Worm (Caenorhabditis elegans) whole organism, L4 larva: ENCODE data around the gene C18H7.6.

Experiments
- F26F4.8 ChIP-seq: fragments of 200-800 bp; sonication (Bioruptor generic); conservative IDR thresholded peaks from 2 replicates; pipeline ENCODE4 v1.3.6; 2022; ENCODE audit warnings: missing genetic modification characterization, missing compliant biosample characterization
- dmd-6 ChIP-seq: fragments of 200-800 bp; sonication (Bioruptor generic); IDR thresholded peaks from 2 replicates; pipeline ENCODE4 v1.3.6; 2022; ENCODE audit warnings: missing genetic modification reagents, missing genetic modification characterization, missing compliant biosample characterization
- fos-1 ChIP-seq: fragments of 150-350 bp; optimal IDR thresholded peaks from 2 replicates; lab custom pipeline; 2014; ENCODE audit warnings: missing biosample characterization, missing genetic modification characterization
- lim-7 ChIP-seq: fragments of 200-800 bp; sonication (Bioruptor generic); IDR thresholded peaks from 2 replicates; pipeline ENCODE4 v1.3.6; 2022; ENCODE audit warnings: missing genetic modification characterization, missing compliant biosample characterization
- lin-39 ChIP-seq: fragments of 150-350 bp; optimal IDR thresholded peaks from 2 replicates; lab custom pipeline; 2014; ENCODE audit warnings: missing biosample characterization, missing genetic modification reagents, missing genetic modification characterization
- pqm-1 ChIP-seq: sonication (generic microtip); optimal IDR thresholded peaks from 2 replicates; lab custom pipeline; 2017; ENCODE audit warnings: missing biosample characterization, missing genetic modification characterization

The C18H7.6 gene

DNA sequence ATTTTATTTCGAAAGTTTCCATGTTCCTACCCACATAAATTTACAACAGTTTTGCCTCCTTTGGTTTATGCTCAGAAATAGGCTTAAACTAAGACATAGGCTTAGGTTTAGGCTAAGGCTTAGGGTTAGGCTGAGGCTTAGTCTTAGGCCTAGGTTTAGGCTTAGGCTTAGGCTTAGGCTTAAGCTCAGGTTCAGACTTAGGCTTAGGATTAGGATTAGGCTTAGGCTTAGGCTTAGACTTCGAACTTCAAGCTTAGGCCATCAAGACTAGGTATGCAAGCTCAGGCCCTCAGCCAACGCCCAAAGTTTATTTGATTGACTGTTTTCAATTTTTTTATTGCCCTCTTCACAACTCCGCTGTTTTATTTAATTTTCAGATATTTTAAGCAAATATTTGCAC is 46.4 kb downstream of the C18H7.6 start:
- TF ChIP-seq pqm-1 (no peak), F26F4.8 (GFP tag; lab: Robert Waterston, UW) (no peak), lim-7 (GFP tag; lab: Robert Waterston, UW) (no peak), lin-39 (tag; lab: Kevin White, UChicago) (no peak), dmd-6 (GFP tag; lab: Robert Waterston, UW) (no peak), fos-1 (no peak)
